Fruit fly (Drosophila melanogaster): ENCODE results near the gene srw.

Gene srw

DNA sequence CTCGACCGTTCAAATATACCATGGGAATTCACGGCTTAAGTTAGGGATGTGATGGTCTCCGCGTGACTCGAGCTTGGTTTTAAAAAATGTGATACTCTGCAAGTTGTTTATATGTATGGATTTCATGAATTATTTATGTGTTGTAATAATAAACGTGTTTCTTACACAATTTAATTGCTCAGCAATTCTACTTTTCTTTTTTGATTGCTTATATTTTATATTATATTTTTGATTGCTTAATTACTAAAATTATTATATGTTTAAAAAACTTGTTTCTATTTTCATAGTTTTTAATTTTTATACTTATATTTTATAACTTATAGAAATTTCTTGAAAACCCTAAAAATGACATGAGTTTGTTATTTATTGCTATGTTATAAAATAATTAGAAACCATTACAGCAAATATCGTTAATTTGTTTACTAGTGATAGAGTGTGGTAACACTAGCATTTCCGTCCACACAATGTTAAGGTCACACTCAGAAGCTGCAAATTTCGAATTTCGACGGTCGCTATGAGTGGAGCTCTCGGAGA, 28.9 kb downstream of the srw start, which contains the start of the genes ago and CG1265 (continued):
- peak; percentile 4 for TF ChIP-seq CG11902 (GFP tag; optimal IDR thresholded peaks at IDR 0.05)
- TF ChIP-seq CG10669 (GFP tag; optimal IDR thresholded peaks at IDR 0.05) = no peak
- TF ChIP-seq vri (GFP tag; optimal IDR thresholded peaks at IDR 0.05) = no peak
- peak; percentile 37 for TF ChIP-seq CG31627 (GFP tag; optimal IDR thresholded peaks at IDR 0.05)
- no peak for TF ChIP-seq Sox15 (GFP tag; optimal IDR thresholded peaks at IDR 0.05)
- TF ChIP-seq acj6 (GFP tag; optimal IDR thresholded peaks at IDR 0.05) = peak; percentile 42
- no peak for TF ChIP-seq fd59A (GFP tag; optimal IDR thresholded peaks at IDR 0.05)
- TF ChIP-seq CG34406 (GFP tag; optimal IDR thresholded peaks at IDR 0.05) = peak; percentile 40

DNA sequence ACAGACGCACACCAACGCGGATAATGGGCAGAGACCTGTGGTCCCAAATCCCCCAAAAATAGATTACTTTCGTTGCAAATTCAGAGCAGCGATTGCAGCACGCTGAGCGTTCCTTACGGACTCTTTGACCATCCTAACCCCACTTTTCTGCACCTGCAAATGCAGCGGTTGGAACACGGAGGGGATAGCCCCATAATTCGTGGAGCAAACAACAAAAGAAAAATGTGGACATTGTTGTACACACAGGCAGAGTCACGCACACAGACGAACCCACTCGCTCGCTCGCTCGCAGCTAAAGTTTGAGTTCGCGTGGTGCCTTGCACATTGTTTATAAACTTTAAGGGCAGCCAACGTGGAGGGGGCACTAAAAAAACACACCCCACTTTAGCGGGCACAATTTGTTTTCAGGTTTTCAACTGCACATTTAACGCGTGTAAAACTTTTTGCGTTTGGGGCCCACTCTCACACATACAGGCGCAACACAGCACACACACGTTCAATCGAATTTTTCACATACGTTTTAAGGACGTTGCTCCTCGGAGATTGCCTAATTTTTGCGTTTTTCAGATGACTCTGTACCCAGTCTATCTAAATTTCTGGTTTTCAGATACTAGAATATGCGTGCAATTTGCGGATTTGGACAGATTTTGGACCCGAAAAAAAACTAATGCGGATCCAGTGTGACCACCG, 29.5 kb downstream of the srw start:
- peak; percentile 73 for TF ChIP-seq fkh (GFP tag; optimal IDR thresholded peaks at IDR 0.05)
- peak; percentile 44 for TF ChIP-seq Eip78C (GFP tag)
- peak; percentile 66 for TF ChIP-seq dsx (GFP tag; optimal IDR thresholded peaks at IDR 0.05; ENCODE audit: poor library complexity, severe bottlenecking)
- TF ChIP-seq svp (GFP tag) = peak; percentile 92
- TF ChIP-seq Sox14 (GFP tag; optimal IDR thresholded peaks at IDR 0.05) = peak; percentile 38
- TF ChIP-seq CG10631 (GFP tag; optimal IDR thresholded peaks at IDR 0.05) = no peak

dm6 chr3L:4252862-4253610, 30.2 kb downstream of the srw start:
- peak; percentile 33 for TF ChIP-seq CG32006 (GFP tag; optimal IDR thresholded peaks at IDR 0.05)
- TF ChIP-seq Eip93F (GFP tag; optimal IDR thresholded peaks at IDR 0.05) = no peak
- TF ChIP-seq CG16779 (tag; optimal IDR thresholded peaks at IDR 0.05) = no peak
- no peak for TF ChIP-seq CG6854 (GFP tag; optimal IDR thresholded peaks at IDR 0.05)
- no peak for TF ChIP-seq CG11762 (GFP tag; optimal IDR thresholded peaks at IDR 0.05; ENCODE audit: insufficient read depth)
- TF ChIP-seq CG6792 (GFP tag; optimal IDR thresholded peaks at IDR 0.05) = peak; percentile 50
- TF ChIP-seq Eip78C (GFP tag) = peak; percentile 72
- TF ChIP-seq Hr38 (GFP tag; optimal IDR thresholded peaks at IDR 0.05) = no peak
- no peak for TF ChIP-seq OdsH (GFP tag; optimal IDR thresholded peaks at IDR 0.05)
- peak; percentile 0 for TF ChIP-seq Ets96B (tag; optimal IDR thresholded peaks at IDR 0.05)
- peak; percentile 9 for TF ChIP-seq acj6 (GFP tag; optimal IDR thresholded peaks at IDR 0.05)
- TF ChIP-seq net (GFP tag; optimal IDR thresholded peaks at IDR 0.05) = peak; percentile 30
- TF ChIP-seq Ets21C (GFP tag; optimal IDR thresholded peaks at IDR 0.05) = peak; percentile 9
- peak; percentile 53 for TF ChIP-seq Sox14 (GFP tag; optimal IDR thresholded peaks at IDR 0.05)
- no peak for TF ChIP-seq CG4318 (GFP tag; optimal IDR thresholded peaks at IDR 0.05)
- no peak for TF ChIP-seq CG1621 (tag; optimal IDR thresholded peaks at IDR 0.05)
- no peak for TF ChIP-seq eg (GFP tag; IDR thresholded peaks at IDR 0.05)
- no peak for TF ChIP-seq CG8119 (GFP tag; IDR thresholded peaks at IDR 0.05)
- TF ChIP-seq achi (GFP tag; optimal IDR thresholded peaks at IDR 0.05) = no peak
- TF ChIP-seq CG15336 (GFP tag; IDR thresholded peaks at IDR 0.05) = no peak
- no peak for TF ChIP-seq cyc (GFP tag; optimal IDR thresholded peaks at IDR 0.05)
- no peak for TF ChIP-seq Blimp-1 (GFP tag; optimal IDR thresholded peaks at IDR 0.05)
- peak; percentile 69 for TF ChIP-seq vri (GFP tag; optimal IDR thresholded peaks at IDR 0.05)
- TF ChIP-seq CG7368 (GFP tag; optimal IDR thresholded peaks at IDR 0.05) = no peak
- TF ChIP-seq dsx (GFP tag; optimal IDR thresholded peaks at IDR 0.05; ENCODE audit: poor library complexity, severe bottlenecking) = no peak
- no peak for TF ChIP-seq Gug (GFP tag; IDR thresholded peaks at IDR 0.05)
- TF ChIP-seq topi (GFP tag; optimal IDR thresholded peaks at IDR 0.05) = no peak
- TF ChIP-seq dac (GFP tag; optimal IDR thresholded peaks at IDR 0.05) = no peak
- no peak for TF ChIP-seq CG11294 (GFP tag; IDR thresholded peaks at IDR 0.05)
- TF ChIP-seq svp (GFP tag) = peak; percentile 95
- TF ChIP-seq Eip75B (GFP tag; optimal IDR thresholded peaks at IDR 0.05) = no peak
- TF ChIP-seq lz (GFP tag; optimal IDR thresholded peaks at IDR 0.05) = no peak
- no peak for TF ChIP-seq CG34406 (GFP tag; optimal IDR thresholded peaks at IDR 0.05)
- TF ChIP-seq CG8632 (GFP tag; optimal IDR thresholded peaks at IDR 0.05) = no peak
- TF ChIP-seq fkh (GFP tag; optimal IDR thresholded peaks at IDR 0.05) = no peak
- no peak for TF ChIP-seq Sox102F (GFP tag; optimal IDR thresholded peaks at IDR 0.05)
- peak; percentile 21 for TF ChIP-seq CG8319 (GFP tag; optimal IDR thresholded peaks at IDR 0.05)
- no peak for TF ChIP-seq esn (GFP tag; optimal IDR thresholded peaks at IDR 0.05)
- TF ChIP-seq Met (GFP tag; optimal IDR thresholded peaks at IDR 0.05) = no peak
